Worm (Caenorhabditis elegans) whole organism, young adult: ENCODE results near the gene dpy-11.

Source experiments
- C17E4.6 ChIP-seq: fragments of 200-800 bp; sonication (Bioruptor generic); IDR thresholded peaks from 2 replicates; pipeline ENCODE4 v1.3.6; 2022; ENCODE audit warnings: missing genetic modification reagents, missing genetic modification characterization, missing compliant biosample characterization
- dpff-1 ChIP-seq: sonication (generic microtip); optimal IDR thresholded peaks from 2 replicates; lab custom pipeline; 2017; ENCODE audit warnings: mild to moderate bottlenecking, missing genetic modification characterization, missing compliant biosample characterization

ce11 chrV:6498441-6498840 lies 16.6 kb downstream of the dpy-11 start:
- TF ChIP-seq dpff-1 (tag; lab: Kevin White, UChicago), result no peak
- TF ChIP-seq C17E4.6 (GFP tag; lab: Robert Waterston, UW), result no peak
